Worm (Caenorhabditis elegans) whole organism, L4 larva: ENCODE results near the gene acr-2.
A peak's percentile ranks its signal among the peaks of the same experiment; 100 is the strongest.

ENCODE experiments used
- D1046.2 ChIP-seq: fragments of 200-800 bp; sonication (Bioruptor generic); IDR thresholded peaks from 2 replicates; pipeline ENCODE4 v1.3.6; 2022; ENCODE audit warnings: missing genetic modification characterization, missing compliant biosample characterization
- F10B5.3 ChIP-seq: sonication (generic microtip); optimal IDR thresholded peaks from 2 replicates; lab custom pipeline; 2016; ENCODE audit warnings: mild to moderate bottlenecking, missing genetic modification characterization, missing compliant biosample characterization
- F49E8.2 ChIP-seq: sonication (generic microtip); optimal IDR thresholded peaks from 2 replicates; lab custom pipeline; 2016; ENCODE audit warnings: missing compliant biosample characterization, mild to moderate bottlenecking, missing genetic modification characterization, borderline replicate concordance
- T26A8.4 ChIP-seq: fragments of 200-800 bp; sonication (Bioruptor generic); IDR thresholded peaks from 2 replicates; pipeline ENCODE4 v1.3.6; 2022; ENCODE audit warnings: missing genetic modification characterization, missing compliant biosample characterization
- Y48G9A.11 ChIP-seq: fragments of 200-800 bp; sonication (Bioruptor generic); IDR thresholded peaks from 2 replicates; pipeline ENCODE4 v1.3.6; 2022; ENCODE audit warnings: missing genetic modification reagents, missing genetic modification characterization, missing compliant biosample characterization
- ZK337.2 ChIP-seq: fragments of 200-800 bp; sonication (Bioruptor generic); IDR thresholded peaks from 2 replicates; pipeline ENCODE4 v1.3.6; 2022; ENCODE audit warnings: missing genetic modification reagents, missing genetic modification characterization, missing compliant biosample characterization
- aha-1 ChIP-seq: fragments of 150-350 bp; peaks from one replicate; lab custom pipeline; 2014; ENCODE audit warnings: missing biosample characterization, missing genetic modification characterization
- arid-1 ChIP-seq: fragments of 200-800 bp; sonication (Bioruptor generic); conservative IDR thresholded peaks from 2 replicates; pipeline ENCODE4 v1.3.6; 2022; ENCODE audit warnings: missing genetic modification reagents, missing genetic modification characterization, missing compliant biosample characterization
- attf-4 ChIP-seq: sonication (generic microtip); optimal IDR thresholded peaks from 3 replicates; lab custom pipeline; 2017; ENCODE audit warnings: missing biosample characterization, missing genetic modification characterization
- ceh-28 ChIP-seq: fragments of 150-350 bp; optimal IDR thresholded peaks from 2 replicates; lab custom pipeline; 2014; ENCODE audit warnings: missing biosample characterization, missing genetic modification reagents, missing genetic modification characterization
- ceh-32 ChIP-seq: sonication (generic microtip); optimal IDR thresholded peaks from 2 replicates; lab custom pipeline; 2016; ENCODE audit warnings: mild to moderate bottlenecking, missing genetic modification characterization, missing compliant biosample characterization; ENCODE audit not compliant: poor library complexity
- ceh-62 ChIP-seq: sonication (generic microtip); optimal IDR thresholded peaks from 2 replicates; lab custom pipeline; 2017; ENCODE audit warnings: missing biosample characterization, missing genetic modification characterization
- daf-19 ChIP-seq: fragments of 200-800 bp; sonication (Bioruptor generic); conservative IDR thresholded peaks from 2 replicates; pipeline ENCODE4 v1.3.6; 2022; ENCODE audit warnings: missing genetic modification characterization, missing compliant biosample characterization
- daf-8 ChIP-seq: fragments of 200-800 bp; sonication (Bioruptor generic); IDR thresholded peaks from 2 replicates; pipeline ENCODE4 v1.3.6; 2022; ENCODE audit warnings: missing genetic modification characterization, missing compliant biosample characterization
- dve-1 ChIP-seq: sonication (generic microtip); optimal IDR thresholded peaks from 2 replicates; lab custom pipeline; 2017; ENCODE audit warnings: antibody characterized with exemption, mild to moderate bottlenecking, missing genetic modification characterization, missing compliant biosample characterization; ENCODE audit not compliant: insufficient read depth
- egl-43 ChIP-seq: fragments of 200-800 bp; sonication (Bioruptor generic); IDR thresholded peaks from 2 replicates; pipeline ENCODE4 v1.3.6; 2022; ENCODE audit warnings: missing genetic modification reagents, missing genetic modification characterization, missing compliant biosample characterization
- fkh-10 ChIP-seq: fragments of 150-350 bp; optimal IDR thresholded peaks from 2 replicates; lab custom pipeline; 2014; ENCODE audit warnings: missing biosample characterization, missing genetic modification reagents, missing genetic modification characterization
- gei-8 ChIP-seq: fragments of 200-800 bp; sonication (Bioruptor generic); optimal IDR thresholded peaks from 2 replicates; lab custom pipeline; 2018; ENCODE audit warnings: mild to moderate bottlenecking, missing genetic modification characterization, missing compliant biosample characterization
- hlh-11 ChIP-seq: fragments of 200-800 bp; sonication (Bioruptor generic); optimal IDR thresholded peaks from 2 replicates; lab custom pipeline; 2018; ENCODE audit warnings: mild to moderate bottlenecking, missing genetic modification characterization, missing compliant biosample characterization
- hmg-1.1 ChIP-seq: fragments of 200-800 bp; sonication (Bioruptor generic); IDR thresholded peaks from 2 replicates; pipeline ENCODE4 v1.3.6; 2022; ENCODE audit warnings: missing genetic modification reagents, missing genetic modification characterization, missing compliant biosample characterization
- lin-1 ChIP-seq: fragments of 200-800 bp; sonication (Bioruptor generic); IDR thresholded peaks from 2 replicates; pipeline ENCODE4 v1.3.6; 2022; ENCODE audit warnings: missing genetic modification reagents, missing genetic modification characterization, missing compliant biosample characterization
- lin-13 ChIP-seq: fragments of 150-350 bp; optimal IDR thresholded peaks from 2 replicates; lab custom pipeline; 2014; ENCODE audit warnings: missing biosample characterization, missing genetic modification reagents, missing genetic modification characterization
- lin-29 ChIP-seq: fragments of 200-800 bp; sonication (Bioruptor generic); IDR thresholded peaks from 2 replicates; pipeline ENCODE4 v1.3.6; 2022; ENCODE audit warnings: missing genetic modification reagents, missing genetic modification characterization, missing compliant biosample characterization
- lin-38 ChIP-seq: fragments of 200-800 bp; sonication (Bioruptor generic); IDR thresholded peaks from 2 replicates; pipeline ENCODE4 v1.3.6; 2022; ENCODE audit warnings: missing genetic modification reagents, missing genetic modification characterization, missing compliant biosample characterization
- lir-3 ChIP-seq: sonication (generic microtip); optimal IDR thresholded peaks from 2 replicates; lab custom pipeline; 2016; ENCODE audit warnings: mild to moderate bottlenecking, missing genetic modification characterization, missing compliant biosample characterization
- madf-5 ChIP-seq, 2 experiments: fragments of 200-800 bp; sonication (Bioruptor generic); IDR thresholded peaks; 2 replicates each; pipeline ENCODE4 v1.3.6; 2022; ENCODE audit warnings: missing compliant biosample characterization in 2 of 2, missing genetic modification characterization in 2 of 2
- mdl-1 ChIP-seq, 2 experiments: fragments of 150-350 bp in 1 of 2; sonication (generic microtip) in 1 of 2; optimal IDR thresholded peaks; 2 replicates each; lab custom pipeline; 2014 to 2017; ENCODE audit warnings: missing biosample characterization in 2 of 2, missing genetic modification characterization in 2 of 2
- mdt-29 ChIP-seq: fragments of 200-800 bp; sonication (Bioruptor generic); IDR thresholded peaks from 2 replicates; pipeline ENCODE4 v1.3.6; 2022; ENCODE audit warnings: missing genetic modification reagents, missing genetic modification characterization, missing compliant biosample characterization
- mes-2 ChIP-seq: sonication (generic microtip); optimal IDR thresholded peaks from 2 replicates; lab custom pipeline; 2016; ENCODE audit warnings: missing genotype, mild to moderate bottlenecking, missing genetic modification characterization, missing compliant biosample characterization; ENCODE audit not compliant: poor library complexity, severe bottlenecking
- nhr-11 ChIP-seq: fragments of 150-350 bp; optimal IDR thresholded peaks from 2 replicates; lab custom pipeline; 2014; ENCODE audit warnings: missing biosample characterization, missing genetic modification characterization
- nhr-111 ChIP-seq: fragments of 200-800 bp; sonication (Bioruptor generic); optimal IDR thresholded peaks from 2 replicates; lab custom pipeline; 2018; ENCODE audit warnings: mild to moderate bottlenecking, missing genetic modification characterization, missing compliant biosample characterization
- nhr-237 ChIP-seq: sonication (generic microtip); optimal IDR thresholded peaks from 2 replicates; lab custom pipeline; 2017; ENCODE audit warnings: missing biosample characterization, missing genetic modification characterization
- nhr-28 ChIP-seq: fragments of 150-350 bp; optimal IDR thresholded peaks from 2 replicates; lab custom pipeline; 2014; ENCODE audit warnings: missing biosample characterization, missing genetic modification characterization
- nhr-41 ChIP-seq: fragments of 200-800 bp; sonication (Bioruptor generic); IDR thresholded peaks from 2 replicates; pipeline ENCODE4 v1.3.6; 2022; ENCODE audit warnings: missing genetic modification reagents, missing genetic modification characterization, missing compliant biosample characterization
- nhr-48 ChIP-seq: sonication (generic microtip); optimal IDR thresholded peaks from 2 replicates; lab custom pipeline; 2016; ENCODE audit warnings: mild to moderate bottlenecking, missing genetic modification characterization, missing compliant biosample characterization
- nhr-6 ChIP-seq: fragments of 150-350 bp; optimal IDR thresholded peaks from 2 replicates; lab custom pipeline; 2014; ENCODE audit warnings: missing biosample characterization, missing genetic modification characterization
- nhr-76 ChIP-seq: fragments of 150-350 bp; optimal IDR thresholded peaks from 2 replicates; lab custom pipeline; 2014; ENCODE audit warnings: missing biosample characterization, missing genetic modification characterization
- pha-4 ChIP-seq, 2 experiments: fragments of 150-350 bp in 1 of 2; fragments of 200-800 bp in 1 of 2; sonication (Bioruptor generic) in 1 of 2; IDR thresholded peaks in 1 of 2; optimal IDR thresholded peaks in 1 of 2; 2 replicates each; pipeline versions ENCODE4 v1.3.6 to Lab custom; 2014 to 2022; ENCODE audit warnings: missing genetic modification characterization in 2 of 2, missing genetic modification reagents in 2 of 2, missing biosample characterization in 1 of 2, missing compliant biosample characterization in 1 of 2
- php-3 ChIP-seq: fragments of 200-800 bp; sonication (Bioruptor generic); IDR thresholded peaks from 2 replicates; pipeline ENCODE4 v1.3.6; 2022; ENCODE audit warnings: missing genetic modification reagents, missing genetic modification characterization, missing compliant biosample characterization
- pqm-1 ChIP-seq: sonication (generic microtip); optimal IDR thresholded peaks from 2 replicates; lab custom pipeline; 2017; ENCODE audit warnings: missing biosample characterization, missing genetic modification characterization
- saeg-2 ChIP-seq: fragments of 200-800 bp; sonication (Bioruptor generic); IDR thresholded peaks from 2 replicates; pipeline ENCODE4 v1.3.6; 2022; ENCODE audit warnings: missing genetic modification reagents, missing genetic modification characterization, missing compliant biosample characterization
- snpc-4 ChIP-seq: fragments of 150-350 bp; optimal IDR thresholded peaks from 2 replicates; lab custom pipeline; 2014; ENCODE audit warnings: missing biosample characterization, missing genetic modification characterization
- unc-130 ChIP-seq: sonication (generic microtip); optimal IDR thresholded peaks from 2 replicates; lab custom pipeline; 2016; ENCODE audit warnings: missing genetic modification reagents, missing genetic modification characterization, missing compliant biosample characterization
- unc-39 ChIP-seq: sonication (generic microtip); optimal IDR thresholded peaks from 2 replicates; lab custom pipeline; 2017; ENCODE audit warnings: missing biosample characterization, missing genetic modification characterization
- unc-62 ChIP-seq, 3 experiments: fragments of 150-350 bp in 1 of 3; sonication (generic microtip); optimal IDR thresholded peaks in 2 of 3; peaks in 1 of 3; 1 replicate in 1 of 3; 2 replicates in 2 of 3; lab custom pipeline; 2014 to 2017; ENCODE audit warnings: missing biosample characterization in 3 of 3, missing genetic modification characterization in 3 of 3, missing genetic modification reagents in 3 of 3, missing genotype in 1 of 3
- vab-7 ChIP-seq: fragments of 200-800 bp; sonication (Bioruptor generic); IDR thresholded peaks from 2 replicates; pipeline ENCODE4 v1.3.6; 2022; ENCODE audit warnings: missing genetic modification reagents, missing genetic modification characterization, missing compliant biosample characterization
- zag-1 ChIP-seq: fragments of 150-350 bp; optimal IDR thresholded peaks from 2 replicates; lab custom pipeline; 2014; ENCODE audit warnings: missing biosample characterization, missing genetic modification characterization
- zip-11 ChIP-seq: fragments of 200-800 bp; sonication (Bioruptor generic); IDR thresholded peaks from 2 replicates; pipeline ENCODE4 v1.3.6; 2022; ENCODE audit warnings: missing genetic modification characterization, missing compliant biosample characterization
- zip-2 ChIP-seq: fragments of 150-350 bp; optimal IDR thresholded peaks from 2 replicates; lab custom pipeline; 2014; ENCODE audit warnings: missing biosample characterization, missing genetic modification characterization
- ztf-11 ChIP-seq: fragments of 150-350 bp; optimal IDR thresholded peaks from 2 replicates; lab custom pipeline; 2014; ENCODE audit warnings: missing biosample characterization, missing genetic modification characterization
- ztf-7 ChIP-seq: fragments of 150-350 bp; optimal IDR thresholded peaks from 2 replicates; lab custom pipeline; 2014; ENCODE audit warnings: missing biosample characterization, missing genetic modification characterization

Gene acr-2

DNA sequence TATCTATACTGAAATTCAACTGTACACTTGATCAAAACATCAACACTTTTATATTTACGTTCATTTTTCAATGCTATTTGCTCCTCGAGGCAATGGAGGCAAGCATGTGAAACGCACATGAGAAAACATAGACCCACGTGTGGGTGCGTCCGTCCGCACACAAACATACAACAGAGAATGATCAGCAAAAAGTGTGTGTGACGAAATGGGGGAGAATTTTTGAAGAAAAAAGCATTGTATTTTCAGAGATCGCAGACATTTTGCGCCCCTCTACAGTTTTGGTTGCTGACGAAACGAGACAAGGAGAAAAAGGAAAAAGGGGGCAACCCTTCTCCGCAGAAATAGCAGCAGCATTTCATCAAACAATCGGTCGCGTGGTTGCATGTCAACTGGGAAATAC, 47.8 kb downstream of the acr-2 start (continued):
- TF ChIP-seq nhr-76 (tag; lab: Kevin White, UChicago) (peak; percentile 38), nhr-28 (tag; lab: Kevin White, UChicago) (peak; percentile 97), zip-2 (tag; lab: Kevin White, UChicago) (peak; percentile 34), vab-7 (GFP tag; lab: Robert Waterston, UW) (no peak), mdl-1 (tag; optimal IDR thresholded peaks at IDR 0.05; lab: Kevin White, UChicago) (peak in 1 of 2 experiments; percentile 100), snpc-4 (tag; lab: Kevin White, UChicago) (no peak), nhr-48 (tag; lab: Kevin White, UChicago) (peak; percentile 98), daf-19 (GFP tag; lab: Robert Waterston, UW) (no peak), lin-13 (GFP tag; lab: Kevin White, UChicago) (peak; percentile 42), mdt-29 (peak; percentile 83), ztf-7 (tag; lab: Kevin White, UChicago) (peak; percentile 25), nhr-111 (GFP tag; lab: Kevin White, UChicago) (no peak), daf-8 (no peak), unc-62 (GFP tag; optimal IDR thresholded peaks at IDR 0.05 in 1 of 2; lab: Kevin White, UChicago) (peak in 1 of 2 experiments; percentile 96), unc-62 (tag; optimal IDR thresholded peaks at IDR 0.05; lab: Kevin White, UChicago) (no peak), nhr-41 (0 out of 2 replicates have a peak, but pooled peaks have one; percentile 21), T26A8.4 (peak; percentile 68), ceh-62 (no peak), ztf-11 (tag; lab: Kevin White, UChicago) (no peak), ceh-28 (tag; lab: Kevin White, UChicago) (no peak), mes-2 (tag; lab: Kevin White, UChicago) (peak; percentile 73), fkh-10 (GFP tag; lab: Kevin White, UChicago) (no peak), nhr-237 (no peak), ZK337.2 (GFP tag; lab: Robert Waterston, UW) (no peak), dve-1 (tag; lab: Kevin White, UChicago) (peak; percentile 92), lin-29 (peak; percentile 44; the same call in 1 of the 2 replicates), pha-4 (GFP tag; IDR thresholded peaks at IDR 0.05; lab: Robert Waterston, UW) (peak; percentile 85), pha-4 (tag; optimal IDR thresholded peaks at IDR 0.05; lab: Kevin White, UChicago) (peak; percentile 93), F49E8.2 (tag; lab: Kevin White, UChicago) (no peak), hlh-11 (peak; percentile 99), attf-4 (tag; lab: Kevin White, UChicago) (no peak), zip-11 (GFP tag; lab: Robert Waterston, UW) (no peak), saeg-2 (GFP tag; lab: Robert Waterston, UW) (peak; percentile 81; the same call in 1 of the 2 replicates), Y48G9A.11 (no peak), D1046.2 (no peak), lin-1 (GFP tag; lab: Robert Waterston, UW) (peak; percentile 87), aha-1 (tag; lab: Kevin White, UChicago) (peak; percentile 99), arid-1 (GFP tag; lab: Robert Waterston, UW) (0 out of 2 replicates have a peak, but pooled peaks have one; percentile 39), lir-3 (tag; lab: Kevin White, UChicago) (no peak), egl-43 (peak; percentile 65), lin-38 (GFP tag; lab: Robert Waterston, UW) (peak; percentile 52), gei-8 (GFP tag; lab: Kevin White, UChicago) (peak; percentile 93), php-3 (GFP tag; lab: Robert Waterston, UW) (peak; percentile 67; the same call in 1 of the 2 replicates), unc-39 (tag; lab: Kevin White, UChicago) (no peak), nhr-11 (tag; lab: Kevin White, UChicago) (peak; percentile 77), madf-5 (GFP tag; IDR thresholded peaks at IDR 0.05; lab: Robert Waterston, UW) (no peak), pqm-1 (tag; lab: Kevin White, UChicago) (peak; percentile 31), nhr-6 (tag; lab: Kevin White, UChicago) (peak; percentile 69), zag-1 (tag; lab: Kevin White, UChicago) (no peak), hmg-1.1 (GFP tag; lab: Robert Waterston, UW) (peak; percentile 58), unc-130 (GFP tag; lab: Kevin White, UChicago) (no peak), F10B5.3 (peak; percentile 73), ceh-32 (tag; lab: Kevin White, UChicago) (no peak)
